Fruit fly (Drosophila melanogaster) whole organism, embryonic: ENCODE results near the gene CG4991.

Experiments
- CG10274 ChIP-seq: fragments of 200-800 bp; sonication (Bioruptor generic); optimal IDR thresholded peaks from 3 replicates; lab custom pipeline; 2017; ENCODE audit warnings: missing biosample characterization, mild to moderate bottlenecking, missing genetic modification characterization
- CG11093 ChIP-seq: fragments of 200-800 bp; sonication (Bioruptor generic); IDR thresholded peaks from 3 replicates; pipeline ENCODE4 v1.3.6; 2022; ENCODE audit warnings: missing biosample characterization, missing genetic modification characterization
- CG11247 ChIP-seq: fragments of 200-800 bp; sonication (Bioruptor generic); IDR thresholded peaks from 2 replicates; pipeline ENCODE4 v1.3.6; 2022; ENCODE audit warnings: missing biosample characterization, missing genetic modification characterization
- CG11695 ChIP-seq: fragments of 200-800 bp; sonication (Bioruptor generic); IDR thresholded peaks from 3 replicates; pipeline ENCODE4 v1.3.6; 2022; ENCODE audit warnings: missing biosample characterization, missing genetic modification characterization
- CG12219 ChIP-seq: fragments of 200-800 bp; sonication (Bioruptor generic); optimal IDR thresholded peaks from 3 replicates; lab custom pipeline; 2018; ENCODE audit warnings: missing biosample characterization, mild to moderate bottlenecking, missing genetic modification characterization
- CG13287 ChIP-seq: fragments of 200-800 bp; sonication (Bioruptor generic); IDR thresholded peaks from 2 replicates; pipeline ENCODE4 v1.3.6; 2022; ENCODE audit warnings: missing biosample characterization, missing genetic modification characterization; ENCODE audit not compliant: partially characterized antibody
- CG14860 ChIP-seq: fragments of 200-800 bp; sonication (Bioruptor generic); IDR thresholded peaks from 3 replicates; pipeline ENCODE4 v1.3.6; 2022; ENCODE audit warnings: missing biosample characterization, missing genetic modification characterization; ENCODE audit not compliant: partially characterized antibody
- CG15479 ChIP-seq: fragments of 200-800 bp; sonication (Bioruptor generic); optimal IDR thresholded peaks from 3 replicates; lab custom pipeline; 2019; ENCODE audit warnings: missing biosample characterization, mild to moderate bottlenecking, missing genetic modification characterization, moderate library complexity
- CG16779 ChIP-seq: fragments of 200-800 bp; sonication (Bioruptor generic); IDR thresholded peaks from 2 replicates; pipeline ENCODE4 v1.3.6; 2022; ENCODE audit warnings: missing biosample characterization, missing genetic modification characterization
- CG17385 ChIP-seq: fragments of 200-800 bp; sonication (Bioruptor generic); optimal IDR thresholded peaks from 3 replicates; lab custom pipeline; 2018; ENCODE audit warnings: missing biosample characterization, mild to moderate bottlenecking, missing genetic modification characterization
- CG17829 ChIP-seq: fragments of 200-800 bp; optimal IDR thresholded peaks from 2 replicates; lab custom pipeline; 2019; ENCODE audit warnings: missing biosample characterization, mild to moderate bottlenecking, missing genetic modification characterization, moderate library complexity
- CG18764 ChIP-seq: fragments of 200-800 bp; sonication (Bioruptor generic); optimal IDR thresholded peaks from 3 replicates; lab custom pipeline; 2016; ENCODE audit warnings: missing biosample characterization, missing genetic modification characterization
- CG32532 ChIP-seq: fragments of 200-800 bp; sonication (Bioruptor generic); IDR thresholded peaks from 2 replicates; pipeline ENCODE4 v1.3.6; 2022; ENCODE audit warnings: missing biosample characterization, missing genetic modification characterization
- CG3281 ChIP-seq: fragments of 200-800 bp; sonication (Bioruptor generic); optimal IDR thresholded peaks from 3 replicates; lab custom pipeline; 2017; ENCODE audit warnings: missing biosample characterization, mild to moderate bottlenecking, missing genetic modification characterization
- CG33213 ChIP-seq: fragments of 200-800 bp; sonication (Bioruptor generic); optimal IDR thresholded peaks from 3 replicates; lab custom pipeline; 2016; ENCODE audit warnings: missing biosample characterization, missing genetic modification characterization
- CG3838 ChIP-seq: fragments of 200-800 bp; sonication (Bioruptor generic); optimal IDR thresholded peaks from 3 replicates; lab custom pipeline; 2016; ENCODE audit warnings: missing biosample characterization, missing genetic modification characterization
- CG42726 ChIP-seq: fragments of 200-800 bp; sonication (Bioruptor generic); IDR thresholded peaks from 2 replicates; pipeline ENCODE4 v1.3.6; 2022; ENCODE audit warnings: missing biosample characterization, missing genetic modification characterization; ENCODE audit not compliant: partially characterized antibody
- CG4854 ChIP-seq: fragments of 200-800 bp; sonication (Bioruptor generic); optimal IDR thresholded peaks from 2 replicates; lab custom pipeline; 2016; ENCODE audit warnings: missing biosample characterization, missing genetic modification characterization, inconsistent platforms
- CG6272 ChIP-seq: fragments of 200-800 bp; sonication (Bioruptor generic); IDR thresholded peaks from 2 replicates; pipeline ENCODE4 v1.3.6; 2022; ENCODE audit warnings: missing biosample characterization, missing genetic modification characterization
- CG7928 ChIP-seq: fragments of 200-800 bp; sonication (Bioruptor generic); optimal IDR thresholded peaks from 2 replicates; lab custom pipeline; 2017; ENCODE audit warnings: missing biosample characterization, mild to moderate bottlenecking, missing genetic modification characterization
- Camta ChIP-seq: fragments of 200-800 bp; sonication (Bioruptor generic); optimal IDR thresholded peaks from 2 replicates; lab custom pipeline; 2016; ENCODE audit warnings: missing biosample characterization, missing genetic modification characterization
- CoRest ChIP-seq: fragments of 200-800 bp; sonication (Bioruptor generic); optimal IDR thresholded peaks from 3 replicates; lab custom pipeline; 2018; ENCODE audit warnings: missing biosample characterization, mild to moderate bottlenecking, missing genetic modification characterization, moderate library complexity
- Dll ChIP-seq: fragments of 200-800 bp; sonication (Bioruptor generic); IDR thresholded peaks from 4 replicates; pipeline ENCODE4 v1.3.6; 2022; ENCODE audit warnings: missing biosample characterization, missing genetic modification characterization; ENCODE audit not compliant: partially characterized antibody
- Ets65A ChIP-seq: fragments of 200-800 bp; sonication (Bioruptor generic); peaks from one replicate; lab custom pipeline; 2016; ENCODE audit warnings: missing biosample characterization, missing genetic modification characterization
- Hr3 ChIP-seq: fragments of 200-800 bp; sonication (Bioruptor generic); optimal IDR thresholded peaks from 3 replicates; lab custom pipeline; 2016; ENCODE audit warnings: missing biosample characterization, missing genetic modification characterization
- Hr51 ChIP-seq, 2 experiments: fragments of 200-800 bp; sonication (Bioruptor generic); optimal IDR thresholded peaks; 2 replicates in 1 of 2; 3 replicates in 1 of 2; lab custom pipeline; 2016 to 2018; ENCODE audit warnings: missing biosample characterization in 2 of 2, missing genetic modification characterization in 2 of 2, mild to moderate bottlenecking in 1 of 2, moderate library complexity in 1 of 2
- MTF-1 ChIP-seq: fragments of 200-800 bp; sonication (Bioruptor generic); optimal IDR thresholded peaks from 2 replicates; lab custom pipeline; 2018; ENCODE audit warnings: missing biosample characterization, mild to moderate bottlenecking, missing genetic modification characterization, borderline replicate concordance
- Poxn ChIP-seq: fragments of 200-800 bp; sonication (Bioruptor generic); IDR thresholded peaks from 2 replicates; pipeline ENCODE4 v1.3.6; 2022; ENCODE audit warnings: missing biosample characterization, missing genetic modification characterization
- Rfx ChIP-seq: fragments of 200-800 bp; sonication (Bioruptor generic); IDR thresholded peaks from 2 replicates; pipeline ENCODE4 v1.3.6; 2022; ENCODE audit warnings: missing biosample characterization, missing genetic modification characterization
- Scr ChIP-seq: fragments of 200-800 bp; sonication (Bioruptor generic); IDR thresholded peaks from 2 replicates; pipeline ENCODE4 v1.3.6; 2022; ENCODE audit warnings: missing biosample characterization, missing genetic modification characterization; ENCODE audit not compliant: partially characterized antibody
- Xbp1 ChIP-seq: fragments of 200-800 bp; sonication (Bioruptor generic); optimal IDR thresholded peaks from 3 replicates; lab custom pipeline; 2016; ENCODE audit warnings: missing biosample characterization, mild to moderate bottlenecking, missing genetic modification characterization
- Xrp1 ChIP-seq: fragments of 200-800 bp; sonication (Bioruptor generic); IDR thresholded peaks from 2 replicates; pipeline ENCODE4 v1.3.6; 2022; ENCODE audit warnings: missing biosample characterization, missing genetic modification characterization
- amos ChIP-seq: fragments of 200-800 bp; sonication (Bioruptor generic); IDR thresholded peaks from 2 replicates; pipeline ENCODE4 v1.3.6; 2022; ENCODE audit warnings: missing biosample characterization, missing genetic modification characterization; ENCODE audit not compliant: partially characterized antibody
- ato ChIP-seq: fragments of 200-800 bp; sonication (Bioruptor generic); IDR thresholded peaks from 2 replicates; pipeline ENCODE4 v1.3.6; 2022; ENCODE audit warnings: missing biosample characterization, missing genetic modification characterization; ENCODE audit not compliant: partially characterized antibody
- bsh ChIP-seq, 2 experiments: fragments of 200-800 bp; sonication (Bioruptor generic); optimal IDR thresholded peaks; 2 replicates each; lab custom pipeline; 2017 to 2018; ENCODE audit warnings: mild to moderate bottlenecking in 2 of 2, missing biosample characterization in 2 of 2, missing genetic modification characterization in 2 of 2, moderate library complexity in 1 of 2
- cas ChIP-seq: fragments of 200-800 bp; sonication (Bioruptor generic); IDR thresholded peaks from 2 replicates; pipeline ENCODE4 v1.3.6; 2022; ENCODE audit warnings: missing biosample characterization, missing genetic modification characterization
- chn ChIP-seq: fragments of 200-800 bp; sonication (Bioruptor generic); optimal IDR thresholded peaks from 2 replicates; lab custom pipeline; 2016; ENCODE audit warnings: missing biosample characterization, missing genetic modification characterization
- dmrt11E ChIP-seq: fragments of 200-800 bp; sonication (Bioruptor generic); optimal IDR thresholded peaks from 3 replicates; lab custom pipeline; 2018; ENCODE audit warnings: missing biosample characterization, mild to moderate bottlenecking, missing genetic modification characterization, moderate library complexity
- esg ChIP-seq: fragments of 200-800 bp; sonication (Bioruptor generic); conservative IDR thresholded peaks from 2 replicates; pipeline ENCODE4 v1.3.6; 2022; ENCODE audit warnings: missing biosample characterization, missing genetic modification characterization
- ftz-f1 ChIP-seq: fragments of 200-800 bp; sonication (Bioruptor generic); optimal IDR thresholded peaks from 2 replicates; lab custom pipeline; 2016; ENCODE audit warnings: missing biosample characterization, missing genetic modification characterization
- grau ChIP-seq: fragments of 200-800 bp; optimal IDR thresholded peaks from 3 replicates; lab custom pipeline; 2019; ENCODE audit warnings: missing biosample characterization, mild to moderate bottlenecking, missing genetic modification characterization, moderate library complexity
- h ChIP-seq: fragments of >200 bp; optimal IDR thresholded peaks from 2 replicates; lab custom pipeline; 2017
- inv ChIP-seq: fragments of 200-800 bp; sonication (Bioruptor generic); IDR thresholded peaks from 2 replicates; pipeline ENCODE4 v1.3.6; 2022; ENCODE audit warnings: missing biosample characterization, missing genetic modification characterization; ENCODE audit not compliant: partially characterized antibody
- lmd ChIP-seq: fragments of 200-800 bp; sonication (Bioruptor generic); IDR thresholded peaks from 2 replicates; pipeline ENCODE4 v1.3.6; 2022; ENCODE audit warnings: missing biosample characterization, missing genetic modification characterization
- pnt ChIP-seq: fragments of 200-800 bp; sonication (Bioruptor generic); optimal IDR thresholded peaks from 3 replicates; lab custom pipeline; 2016; ENCODE audit warnings: missing biosample characterization, missing genetic modification characterization
- pros ChIP-seq: fragments of 200-800 bp; sonication (Bioruptor generic); optimal IDR thresholded peaks from 3 replicates; lab custom pipeline; 2019; ENCODE audit warnings: missing biosample characterization, mild to moderate bottlenecking, missing genetic modification characterization, moderate library complexity
- ro ChIP-seq: fragments of 200-800 bp; sonication (Bioruptor generic); IDR thresholded peaks from 2 replicates; pipeline ENCODE4 v1.3.6; 2022; ENCODE audit warnings: missing biosample characterization, missing genetic modification characterization
- tio ChIP-seq: fragments of 200-800 bp; sonication (Bioruptor generic); optimal IDR thresholded peaks from 2 replicates; lab custom pipeline; 2017; ENCODE audit warnings: missing biosample characterization, missing genetic modification characterization, inconsistent platforms
- tll ChIP-seq, 2 experiments: fragments of 200-800 bp in 1 of 2; fragments of >200 bp in 1 of 2; sonication (Bioruptor generic) in 1 of 2; optimal IDR thresholded peaks; 2 replicates each; lab custom pipeline; 2017 to 2019; ENCODE audit warnings: missing biosample characterization in 2 of 2, missing genetic modification characterization in 2 of 2, mild to moderate bottlenecking in 1 of 2, moderate library complexity in 1 of 2
- ttk ChIP-seq: fragments of 200-800 bp; sonication (Bioruptor generic); IDR thresholded peaks from 2 replicates; pipeline ENCODE4 v2.1.2; 2022; ENCODE audit warnings: missing biosample characterization, missing genetic modification characterization
- z ChIP-seq: fragments of 200-800 bp; sonication (Bioruptor generic); IDR thresholded peaks from 3 replicates; pipeline ENCODE4 v1.3.6; 2022; ENCODE audit warnings: missing biosample characterization, missing genetic modification characterization

Gene CG4991

DNA sequence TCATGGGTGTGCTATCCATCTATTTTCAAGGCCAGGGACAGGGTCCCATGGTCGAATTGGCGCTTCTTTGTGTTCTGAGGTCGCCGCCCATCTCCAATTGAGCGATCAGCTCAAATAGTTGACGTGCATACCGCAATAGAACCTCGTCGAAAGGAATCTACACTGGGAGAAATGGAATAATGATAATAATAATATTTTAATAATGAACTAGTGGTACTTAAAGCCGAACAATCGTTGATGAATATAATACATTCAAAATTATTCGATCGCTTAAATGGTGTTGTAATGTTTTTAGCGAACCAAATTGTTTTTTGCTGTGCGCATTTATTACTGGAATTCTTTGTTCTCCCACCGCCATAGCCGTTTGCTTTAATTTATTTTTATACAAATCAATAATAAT is 1.1 kb upstream of the CG4991 start (continued):
- TF ChIP-seq Xrp1: peak; percentile 24; the same call in 1 of the 2 replicates
- no peak for TF ChIP-seq Camta (GFP tag; lab: Kevin White, UChicago)
- no peak for TF ChIP-seq CG6272 (GFP tag; lab: Robert Waterston, UW)
- no peak for TF ChIP-seq Dll
- TF ChIP-seq CG11247 (GFP tag; lab: Robert Waterston, UW): no peak
- no peak for TF ChIP-seq tio
- TF ChIP-seq amos: no peak
- TF ChIP-seq CG33213: no peak
- peak; percentile 28; the same call in 1 of the 2 replicates for TF ChIP-seq CG32532 (GFP tag; lab: Robert Waterston, UW)
- TF ChIP-seq ro (GFP tag; lab: Robert Waterston, UW): no peak
- no peak for TF ChIP-seq ato (GFP tag; lab: Robert Waterston, UW)
- TF ChIP-seq CG7928 (GFP tag; lab: Kevin White, UChicago): no peak
- TF ChIP-seq ttk (GFP tag; lab: Robert Waterston, UW): no peak
- no peak for TF ChIP-seq grau
- TF ChIP-seq chn (GFP tag; lab: Kevin White, UChicago): no peak
- no peak for TF ChIP-seq esg (GFP tag; lab: Robert Waterston, UW)
- TF ChIP-seq bsh (GFP tag; optimal IDR thresholded peaks at IDR 0.05; lab: Kevin White, UChicago): peak in 1 of 2 experiments; percentile 30
- no peak for TF ChIP-seq CG3838 (GFP tag; lab: Kevin White, UChicago)
- no peak for TF ChIP-seq CG11093 (GFP tag; lab: Robert Waterston, UW)
- TF ChIP-seq CG18764 (GFP tag; lab: Kevin White, UChicago): no peak
- TF ChIP-seq Rfx (GFP tag; lab: Robert Waterston, UW): peak; percentile 53; the same call in 1 of the 2 replicates
- no peak for TF ChIP-seq CG12219 (GFP tag; lab: Kevin White, UChicago)
- no peak for TF ChIP-seq pros (GFP tag; lab: Kevin White, UChicago)
- peak; percentile 71 for TF ChIP-seq ftz-f1
- TF ChIP-seq CG11695: 0 out of 3 replicates have a peak, but pooled peaks have one; percentile 44
- TF ChIP-seq CG17385 (GFP tag; lab: Kevin White, UChicago): no peak
- no peak for TF ChIP-seq CG17829 (tag; lab: Kevin White, UChicago)
- no peak for TF ChIP-seq h (lab: Kevin White, UChicago)
- no peak for TF ChIP-seq CG4854 (GFP tag; lab: Kevin White, UChicago)
- TF ChIP-seq CG3281: no peak
- no peak for TF ChIP-seq Poxn (GFP tag; lab: Robert Waterston, UW)
- no peak for TF ChIP-seq tll (GFP tag; optimal IDR thresholded peaks at IDR 0.05; lab: Kevin White, UChicago)
- TF ChIP-seq lmd (GFP tag; lab: Robert Waterston, UW): peak; percentile 48; the same call in 1 of the 2 replicates
- TF ChIP-seq CG42726 (GFP tag; lab: Robert Waterston, UW): no peak
- no peak for TF ChIP-seq CG15479 (GFP tag; lab: Kevin White, UChicago)
- TF ChIP-seq z (GFP tag; lab: Robert Waterston, UW): no peak
- TF ChIP-seq Hr51 (GFP tag; optimal IDR thresholded peaks at IDR 0.05; lab: Kevin White, UChicago): no peak
- TF ChIP-seq CG13287 (GFP tag; lab: Robert Waterston, UW): no peak
- TF ChIP-seq inv (GFP tag; lab: Robert Waterston, UW): no peak
- no peak for TF ChIP-seq pnt (GFP tag; lab: Kevin White, UChicago)
- TF ChIP-seq CG16779 (GFP tag; lab: Robert Waterston, UW): no peak
- TF ChIP-seq cas (GFP tag; lab: Robert Waterston, UW): no peak
- TF ChIP-seq Ets65A (GFP tag; lab: Kevin White, UChicago): peak; percentile 79
- TF ChIP-seq Hr3 (GFP tag; lab: Kevin White, UChicago): no peak
- TF ChIP-seq MTF-1 (GFP tag; lab: Kevin White, UChicago): no peak
- no peak for TF ChIP-seq CG10274 (GFP tag; lab: Kevin White, UChicago)
- no peak for TF ChIP-seq CoRest (tag; lab: Kevin White, UChicago)
- no peak for TF ChIP-seq CG14860 (GFP tag; lab: Robert Waterston, UW)
- no peak for TF ChIP-seq Scr (GFP tag; lab: Robert Waterston, UW)
- no peak for TF ChIP-seq Xbp1 (GFP tag; lab: Kevin White, UChicago)
- TF ChIP-seq dmrt11E (tag; lab: Kevin White, UChicago): peak; percentile 17
